Worm (Caenorhabditis elegans) whole organism, young adult: ENCODE results near the gene R107.2.

ENCODE experiments used
- B0336.3 ChIP-seq: fragments of 200-800 bp; sonication (Bioruptor generic); IDR thresholded peaks from 2 replicates; pipeline ENCODE4 v1.3.6; 2022; ENCODE audit warnings: missing genetic modification characterization, missing compliant biosample characterization
- C17E4.6 ChIP-seq: fragments of 200-800 bp; sonication (Bioruptor generic); IDR thresholded peaks from 2 replicates; pipeline ENCODE4 v1.3.6; 2022; ENCODE audit warnings: missing genetic modification reagents, missing genetic modification characterization, missing compliant biosample characterization
- Y53G8AR.9 ChIP-seq: fragments of 200-800 bp; sonication (Bioruptor generic); conservative IDR thresholded peaks from 2 replicates; pipeline ENCODE4 v1.3.6; 2022; ENCODE audit warnings: missing genetic modification reagents, missing genetic modification characterization, missing compliant biosample characterization
- ama-1 ChIP-seq, 3 experiments: fragments of 150-350 bp in 1 of 3; sonication (generic microtip) in 2 of 3; optimal IDR thresholded peaks; 2 replicates each; lab custom pipeline; 2014 to 2018; ENCODE audit warnings: missing biosample characterization in 2 of 3, missing genetic modification characterization in 2 of 3, missing genetic modification reagents in 2 of 3
- aptf-3 ChIP-seq: fragments of 200-800 bp; sonication (Bioruptor generic); IDR thresholded peaks from 2 replicates; pipeline ENCODE4 v1.3.6; 2022; ENCODE audit warnings: missing genetic modification characterization, missing compliant biosample characterization
- atf-7 ChIP-seq: sonication (generic microtip); optimal IDR thresholded peaks from 2 replicates; lab custom pipeline; 2017; ENCODE audit warnings: mild to moderate bottlenecking, missing genetic modification characterization, missing compliant biosample characterization
- attf-3 ChIP-seq: fragments of 200-800 bp; sonication (Bioruptor generic); conservative IDR thresholded peaks from 2 replicates; pipeline ENCODE4 v1.3.6; 2022; ENCODE audit warnings: missing genetic modification reagents, missing genetic modification characterization, missing compliant biosample characterization
- bed-1 ChIP-seq: fragments of 200-800 bp; sonication (Bioruptor generic); IDR thresholded peaks from 2 replicates; pipeline ENCODE4 v1.3.6; 2022; ENCODE audit warnings: missing genetic modification reagents, missing genetic modification characterization, missing compliant biosample characterization
- cebp-1 ChIP-seq, 2 experiments: fragments of 200-800 bp in 1 of 2; sonication (Bioruptor generic) in 1 of 2; sonication (generic microtip) in 1 of 2; IDR thresholded peaks in 1 of 2; optimal IDR thresholded peaks in 1 of 2; 2 replicates each; pipeline versions ENCODE4 v1.3.6 to Lab custom; 2017 to 2022; ENCODE audit warnings: missing compliant biosample characterization in 2 of 2, missing genetic modification characterization in 2 of 2, mild to moderate bottlenecking in 1 of 2, missing genetic modification reagents in 1 of 2, moderate library complexity in 1 of 2
- ceh-27 ChIP-seq: fragments of 200-800 bp; sonication (Bioruptor generic); optimal IDR thresholded peaks from 2 replicates; lab custom pipeline; 2018; ENCODE audit warnings: mild to moderate bottlenecking, missing genetic modification characterization, moderate library complexity, missing compliant biosample characterization
- dox-1 ChIP-seq: fragments of 200-800 bp; sonication (Bioruptor generic); IDR thresholded peaks from 2 replicates; pipeline ENCODE4 v1.3.6; 2022; ENCODE audit warnings: missing genetic modification reagents, missing genetic modification characterization, missing compliant biosample characterization
- efl-1 ChIP-seq: fragments of 150-350 bp; optimal IDR thresholded peaks from 2 replicates; lab custom pipeline; 2014; ENCODE audit warnings: missing biosample characterization, missing genetic modification reagents, missing genetic modification characterization
- gei-17 ChIP-seq: fragments of 200-800 bp; sonication (Bioruptor generic); optimal IDR thresholded peaks from 2 replicates; lab custom pipeline; 2018; ENCODE audit warnings: mild to moderate bottlenecking, missing genetic modification characterization, missing compliant biosample characterization
- hlh-12 ChIP-seq: sonication (generic microtip); optimal IDR thresholded peaks from 2 replicates; lab custom pipeline; 2016; ENCODE audit warnings: missing genetic modification characterization, missing compliant biosample characterization
- hmg-20 ChIP-seq: fragments of 200-800 bp; sonication (Bioruptor generic); IDR thresholded peaks from 2 replicates; pipeline ENCODE4 v1.3.6; 2022; ENCODE audit warnings: missing genetic modification reagents, missing genetic modification characterization, missing compliant biosample characterization
- hsf-1 ChIP-seq: fragments of 200-800 bp; sonication (Bioruptor generic); IDR thresholded peaks from 2 replicates; pipeline ENCODE4 v1.3.6; 2022; ENCODE audit warnings: missing genetic modification reagents, missing genetic modification characterization, missing compliant biosample characterization
- let-607 ChIP-seq, 2 experiments: fragments of 200-800 bp in 1 of 2; sonication (Bioruptor generic) in 1 of 2; sonication (generic microtip) in 1 of 2; optimal IDR thresholded peaks; 2 replicates each; lab custom pipeline; 2016 to 2018; ENCODE audit warnings: mild to moderate bottlenecking in 2 of 2, missing compliant biosample characterization in 2 of 2, missing genetic modification characterization in 2 of 2, moderate library complexity in 2 of 2, missing genotype in 1 of 2
- lin-40 ChIP-seq: sonication (generic microtip); optimal IDR thresholded peaks from 2 replicates; lab custom pipeline; 2016; ENCODE audit warnings: missing genetic modification characterization, mild to moderate bottlenecking, missing compliant biosample characterization, missing genotype, missing genetic modification reagents
- lin-54 ChIP-seq: fragments of 200-800 bp; sonication (Bioruptor generic); optimal IDR thresholded peaks from 2 replicates; lab custom pipeline; 2018; ENCODE audit warnings: mild to moderate bottlenecking, missing genetic modification characterization, missing compliant biosample characterization
- lsl-1 ChIP-seq: fragments of 200-800 bp; sonication (Bioruptor generic); optimal IDR thresholded peaks from 2 replicates; lab custom pipeline; 2018; ENCODE audit warnings: mild to moderate bottlenecking, missing genetic modification characterization, moderate library complexity, missing compliant biosample characterization
- madf-3 ChIP-seq: fragments of 200-800 bp; sonication (Bioruptor generic); IDR thresholded peaks from 2 replicates; pipeline ENCODE4 v1.3.6; 2022; ENCODE audit warnings: missing genetic modification reagents, missing genetic modification characterization, missing compliant biosample characterization
- madf-6 ChIP-seq: fragments of 200-800 bp; sonication (Bioruptor generic); IDR thresholded peaks from 2 replicates; pipeline ENCODE4 v1.3.6; 2022; ENCODE audit warnings: missing genetic modification reagents, missing genetic modification characterization, missing compliant biosample characterization
- nhr-80 ChIP-seq: sonication (generic microtip); optimal IDR thresholded peaks from 2 replicates; lab custom pipeline; 2016; ENCODE audit warnings: missing genetic modification characterization, missing compliant biosample characterization
- pha-4 ChIP-seq: fragments of 150-350 bp; sonication (generic microtip); optimal IDR thresholded peaks from 2 replicates; lab custom pipeline; 2014; ENCODE audit warnings: missing biosample characterization, missing genetic modification reagents, missing genetic modification characterization
- rcor-1 ChIP-seq: fragments of 200-800 bp; sonication (Bioruptor generic); IDR thresholded peaks from 2 replicates; pipeline ENCODE4 v1.3.6; 2022; ENCODE audit warnings: missing genetic modification reagents, missing genetic modification characterization, missing compliant biosample characterization
- rpc-1 ChIP-seq, 2 experiments: fragments of 150-350 bp in 1 of 2; sonication (generic microtip) in 1 of 2; optimal IDR thresholded peaks; 2 replicates each; lab custom pipeline; 2014 to 2018; ENCODE audit warnings: missing biosample characterization in 1 of 2, missing genetic modification characterization in 1 of 2, missing genetic modification reagents in 1 of 2, missing genotype in 1 of 2
- sdz-38 ChIP-seq: sonication (generic microtip); optimal IDR thresholded peaks from 2 replicates; lab custom pipeline; 2016; ENCODE audit warnings: missing genotype, missing genetic modification characterization, missing compliant biosample characterization
- snpc-1.3 ChIP-seq: sonication (generic microtip); optimal IDR thresholded peaks from 2 replicates; lab custom pipeline; 2017; ENCODE audit warnings: missing genetic modification characterization, mild to moderate bottlenecking, missing compliant biosample characterization, antibody characterized with exemption, moderate library complexity, missing genotype, missing genetic modification reagents; ENCODE audit not compliant: insufficient read depth
- snpc-3.4 ChIP-seq: sonication (generic microtip); optimal IDR thresholded peaks from 2 replicates; lab custom pipeline; 2017; ENCODE audit warnings: missing genetic modification characterization, mild to moderate bottlenecking, missing compliant biosample characterization, antibody characterized with exemption, moderate library complexity, missing genotype, missing genetic modification reagents
- tbp1 ChIP-seq: fragments of 200-800 bp; sonication (Bioruptor generic); optimal IDR thresholded peaks from 2 replicates; lab custom pipeline; 2018; ENCODE audit warnings: mild to moderate bottlenecking, missing genetic modification characterization, missing compliant biosample characterization
- xnd-1 ChIP-seq: sonication (generic microtip); optimal IDR thresholded peaks from 2 replicates; lab custom pipeline; 2016; ENCODE audit warnings: missing genotype, missing genetic modification reagents, missing genetic modification characterization, missing compliant biosample characterization
- ztf-18 ChIP-seq: sonication (generic microtip); optimal IDR thresholded peaks from 2 replicates; lab custom pipeline; 2016; ENCODE audit warnings: missing genotype, mild to moderate bottlenecking, missing genetic modification characterization, missing compliant biosample characterization
- ztf-22 ChIP-seq: fragments of 200-800 bp; sonication (Bioruptor generic); optimal IDR thresholded peaks from 2 replicates; lab custom pipeline; 2018; ENCODE audit warnings: mild to moderate bottlenecking, missing genetic modification characterization, moderate library complexity, missing compliant biosample characterization
- ztf-26 ChIP-seq: sonication (generic microtip); optimal IDR thresholded peaks from 2 replicates; lab custom pipeline; 2017; ENCODE audit warnings: missing genetic modification characterization, missing compliant biosample characterization

The R107.2 gene

ce11 chrIII:9060267-9060666 is 14.5 kb upstream of the R107.2 start (continued):
- TF ChIP-seq hlh-12: no peak

- TF ChIP-seq pha-4 (tag; lab: Kevin White, UChicago) (peak; percentile 28), ztf-18 (peak; percentile 31), gei-17 (no peak), ztf-26 (no peak), B0336.3 (GFP tag; lab: Robert Waterston, UW) (peak; percentile 44; the same call in 1 of the 2 replicates), cebp-1 (GFP tag; IDR thresholded peaks at IDR 0.05; lab: Robert Waterston, UW) (no peak), cebp-1 (tag; optimal IDR thresholded peaks at IDR 0.05; lab: Kevin White, UChicago) (peak; percentile 26), snpc-1.3 (tag; lab: Kevin White, UChicago) (peak; percentile 40), nhr-80 (tag; lab: Kevin White, UChicago) (peak; percentile 44), attf-3 (GFP tag; lab: Robert Waterston, UW) (no peak), hsf-1 (GFP tag; lab: Robert Waterston, UW) (peak; percentile 92), hmg-20 (no peak), dox-1 (no peak), sdz-38 (tag; lab: Kevin White, UChicago) (no peak), let-607 (tag; optimal IDR thresholded peaks at IDR 0.05; lab: Kevin White, UChicago) (peak; percentile 58 to 87), madf-3 (GFP tag; lab: Robert Waterston, UW) (0 out of 2 replicates have a peak, but pooled peaks have one; percentile 42), snpc-3.4 (tag; lab: Kevin White, UChicago) (peak; percentile 50), tbp1 (peak; percentile 21), xnd-1 (peak; percentile 2), madf-6 (peak; percentile 20; the same call in 1 of the 2 replicates), rpc-1 (optimal IDR thresholded peaks at IDR 0.05; lab: Kevin White, UChicago) (peak; percentile 0), rpc-1 (tag; optimal IDR thresholded peaks at IDR 0.05; lab: Kevin White, UChicago) (no peak), atf-7 (peak; percentile 46), ceh-27 (GFP tag; lab: Kevin White, UChicago) (peak; percentile 2), bed-1 (GFP tag; lab: Robert Waterston, UW) (no peak), lin-54 (peak; percentile 13), efl-1 (GFP tag; lab: Kevin White, UChicago) (peak; percentile 10), hlh-12 (no peak), lsl-1 (GFP tag; lab: Kevin White, UChicago) (peak; percentile 28), rcor-1 (GFP tag; lab: Robert Waterston, UW) (0 out of 2 replicates have a peak, but pooled peaks have one; percentile 7), aptf-3 (GFP tag; lab: Robert Waterston, UW) (no peak), Y53G8AR.9 (GFP tag; lab: Robert Waterston, UW) (no peak), lin-40 (peak; percentile 19), ama-1 (optimal IDR thresholded peaks at IDR 0.05; lab: Kevin White, UChicago) (no peak), ama-1 (GFP tag; optimal IDR thresholded peaks at IDR 0.05; lab: Kevin White, UChicago) (no peak), C17E4.6 (GFP tag; lab: Robert Waterston, UW) (0 out of 2 replicates have a peak, but pooled peaks have one; percentile 29), ztf-22 (GFP tag; lab: Kevin White, UChicago) (peak; percentile 35)
Observed at ce11 chrIII:9058959-9059534, 13.3 kb upstream of the R107.2 start, which contains the start of gene gst-1. Gene gst-1 (plus strand): TSS chrIII:9059331.
